Worm (Caenorhabditis elegans) whole organism, young adult: ENCODE data around the gene kin-5.

Experiments
- C06A6.2 ChIP-seq: fragments of 200-800 bp; sonication (Bioruptor generic); conservative IDR thresholded peaks from 2 replicates; pipeline ENCODE4 v1.3.6; 2022; ENCODE audit warnings: missing genetic modification characterization, missing compliant biosample characterization
- F22D6.2 ChIP-seq: sonication (generic microtip); optimal IDR thresholded peaks from 2 replicates; lab custom pipeline; 2016; ENCODE audit warnings: mild to moderate bottlenecking, missing genetic modification characterization, missing compliant biosample characterization
- F33H1.4 ChIP-seq: fragments of 200-800 bp; sonication (Bioruptor generic); IDR thresholded peaks from 2 replicates; pipeline ENCODE4 v1.3.6; 2022; ENCODE audit warnings: missing genetic modification reagents, missing genetic modification characterization, missing compliant biosample characterization
- T07F8.4 ChIP-seq: sonication (generic microtip); optimal IDR thresholded peaks from 2 replicates; lab custom pipeline; 2016; ENCODE audit warnings: mild to moderate bottlenecking, missing genetic modification characterization, moderate library complexity, missing compliant biosample characterization
- T26A5.8 ChIP-seq: sonication (generic microtip); optimal IDR thresholded peaks from 2 replicates; lab custom pipeline; 2016; ENCODE audit warnings: missing genetic modification characterization, missing compliant biosample characterization
- Y53G8AR.9 ChIP-seq: fragments of 200-800 bp; sonication (Bioruptor generic); conservative IDR thresholded peaks from 2 replicates; pipeline ENCODE4 v1.3.6; 2022; ENCODE audit warnings: missing genetic modification reagents, missing genetic modification characterization, missing compliant biosample characterization
- Y56A3A.18 ChIP-seq: fragments of 200-800 bp; sonication (Bioruptor generic); IDR thresholded peaks from 2 replicates; pipeline ENCODE4 v1.3.6; 2022; ENCODE audit warnings: missing genetic modification reagents, missing genetic modification characterization, missing compliant biosample characterization
- Y95B8A.8 ChIP-seq: fragments of 200-800 bp; sonication (Bioruptor generic); IDR thresholded peaks from 2 replicates; pipeline ENCODE4 v1.3.6; 2022; ENCODE audit warnings: missing genetic modification reagents, missing genetic modification characterization, missing compliant biosample characterization
- ZK185.1 ChIP-seq: sonication (generic microtip); optimal IDR thresholded peaks from 2 replicates; lab custom pipeline; 2016; ENCODE audit warnings: mild to moderate bottlenecking, missing genetic modification characterization, missing compliant biosample characterization; ENCODE audit not compliant: poor library complexity, severe bottlenecking
- atf-7 ChIP-seq: sonication (generic microtip); optimal IDR thresholded peaks from 2 replicates; lab custom pipeline; 2017; ENCODE audit warnings: mild to moderate bottlenecking, missing genetic modification characterization, missing compliant biosample characterization
- bed-1 ChIP-seq: fragments of 200-800 bp; sonication (Bioruptor generic); IDR thresholded peaks from 2 replicates; pipeline ENCODE4 v1.3.6; 2022; ENCODE audit warnings: missing genetic modification reagents, missing genetic modification characterization, missing compliant biosample characterization
- bed-2 ChIP-seq: fragments of 200-800 bp; sonication (Bioruptor generic); IDR thresholded peaks from 2 replicates; pipeline ENCODE4 v1.3.6; 2022; ENCODE audit warnings: missing genetic modification reagents, missing genetic modification characterization, missing compliant biosample characterization
- ccch-3 ChIP-seq: fragments of 200-800 bp; sonication (Bioruptor generic); optimal IDR thresholded peaks from 2 replicates; lab custom pipeline; 2018; ENCODE audit warnings: mild to moderate bottlenecking, missing genetic modification characterization, missing compliant biosample characterization
- cebp-2 ChIP-seq: fragments of 200-800 bp; sonication (Bioruptor generic); IDR thresholded peaks from 2 replicates; pipeline ENCODE4 v1.3.6; 2022; ENCODE audit warnings: missing genetic modification characterization, missing compliant biosample characterization
- ceh-40 ChIP-seq: fragments of 200-800 bp; sonication (Bioruptor generic); IDR thresholded peaks from 2 replicates; pipeline ENCODE4 v1.3.6; 2022; ENCODE audit warnings: missing genetic modification characterization, missing compliant biosample characterization
- egl-18 ChIP-seq: fragments of 200-800 bp; sonication (Bioruptor generic); IDR thresholded peaks from 2 replicates; pipeline ENCODE4 v1.3.6; 2022; ENCODE audit warnings: missing genetic modification reagents, missing genetic modification characterization, missing compliant biosample characterization
- ekl-4 ChIP-seq: fragments of 200-800 bp; sonication (Bioruptor generic); IDR thresholded peaks from 2 replicates; pipeline ENCODE4 v1.3.6; 2022; ENCODE audit warnings: missing genetic modification reagents, missing genetic modification characterization, missing compliant biosample characterization
- hlh-26 ChIP-seq: fragments of 200-800 bp; sonication (Bioruptor generic); conservative IDR thresholded peaks from 2 replicates; pipeline ENCODE4 v1.3.6; 2022; ENCODE audit warnings: missing genetic modification reagents, missing genetic modification characterization, missing compliant biosample characterization
- hmg-20 ChIP-seq: fragments of 200-800 bp; sonication (Bioruptor generic); IDR thresholded peaks from 2 replicates; pipeline ENCODE4 v1.3.6; 2022; ENCODE audit warnings: missing genetic modification reagents, missing genetic modification characterization, missing compliant biosample characterization
- hrde-1 ChIP-seq: sonication (generic microtip); optimal IDR thresholded peaks from 2 replicates; lab custom pipeline; 2016; ENCODE audit warnings: missing genetic modification characterization, mild to moderate bottlenecking, missing compliant biosample characterization, moderate library complexity, missing genotype, missing genetic modification reagents, borderline replicate concordance
- hsf-1 ChIP-seq: fragments of 200-800 bp; sonication (Bioruptor generic); IDR thresholded peaks from 2 replicates; pipeline ENCODE4 v1.3.6; 2022; ENCODE audit warnings: missing genetic modification reagents, missing genetic modification characterization, missing compliant biosample characterization
- lag-1 ChIP-seq: fragments of 200-800 bp; sonication (Bioruptor generic); IDR thresholded peaks from 2 replicates; pipeline ENCODE4 v1.3.6; 2022; ENCODE audit warnings: missing genetic modification reagents, missing genetic modification characterization, missing compliant biosample characterization
- lir-1 ChIP-seq: fragments of 200-800 bp; sonication (Bioruptor generic); conservative IDR thresholded peaks from 2 replicates; pipeline ENCODE4 v1.3.6; 2022; ENCODE audit warnings: missing genetic modification reagents, missing genetic modification characterization, missing compliant biosample characterization
- madf-3 ChIP-seq: fragments of 200-800 bp; sonication (Bioruptor generic); IDR thresholded peaks from 2 replicates; pipeline ENCODE4 v1.3.6; 2022; ENCODE audit warnings: missing genetic modification reagents, missing genetic modification characterization, missing compliant biosample characterization
- mcd-1 ChIP-seq: fragments of 200-800 bp; sonication (Bioruptor generic); IDR thresholded peaks from 2 replicates; pipeline ENCODE4 v1.3.6; 2022; ENCODE audit warnings: missing genetic modification reagents, missing genetic modification characterization, missing compliant biosample characterization
- mes-4 ChIP-seq: sonication (generic microtip); optimal IDR thresholded peaks from 2 replicates; lab custom pipeline; 2016; ENCODE audit warnings: missing genotype, missing genetic modification characterization, missing compliant biosample characterization
- nfya-1 ChIP-seq: sonication (generic microtip); optimal IDR thresholded peaks from 2 replicates; lab custom pipeline; 2017; ENCODE audit warnings: antibody characterized with exemption, missing compliant biosample characterization, missing genetic modification characterization, borderline replicate concordance; ENCODE audit not compliant: insufficient read depth
- nfyb-1 ChIP-seq: fragments of 200-800 bp; sonication (Bioruptor generic); IDR thresholded peaks from 2 replicates; pipeline ENCODE4 v1.3.6; 2022; ENCODE audit warnings: missing genetic modification reagents, missing genetic modification characterization, missing compliant biosample characterization
- nhr-120 ChIP-seq: fragments of 200-800 bp; sonication (Bioruptor generic); IDR thresholded peaks from 2 replicates; pipeline ENCODE4 v1.3.6; 2022; ENCODE audit warnings: missing genetic modification characterization, missing compliant biosample characterization
- nhr-27 ChIP-seq: fragments of 200-800 bp; sonication (Bioruptor generic); optimal IDR thresholded peaks from 2 replicates; lab custom pipeline; 2018; ENCODE audit warnings: mild to moderate bottlenecking, missing genetic modification characterization, moderate library complexity, missing compliant biosample characterization
- pbrm-1 ChIP-seq: fragments of 200-800 bp; sonication (Bioruptor generic); IDR thresholded peaks from 2 replicates; pipeline ENCODE4 v1.3.6; 2022; ENCODE audit warnings: missing genetic modification reagents, missing genetic modification characterization, missing compliant biosample characterization
- sdz-38 ChIP-seq: sonication (generic microtip); optimal IDR thresholded peaks from 2 replicates; lab custom pipeline; 2016; ENCODE audit warnings: missing genotype, missing genetic modification characterization, missing compliant biosample characterization
- snpc-4 ChIP-seq, 5 experiments: fragments of 150-350 bp in 1 of 5; sonication (generic microtip) in 4 of 5; optimal IDR thresholded peaks; 2 replicates each; lab custom pipeline; 2014 to 2018; ENCODE audit warnings: missing genetic modification characterization in 5 of 5, missing biosample characterization in 3 of 5, antibody characterized with exemption in 2 of 5, mild to moderate bottlenecking in 2 of 5, missing compliant biosample characterization in 2 of 5, missing genotype in 2 of 5, moderate library complexity in 2 of 5, missing genetic modification reagents in 1 of 5
- somi-1 ChIP-seq: fragments of 200-800 bp; sonication (Bioruptor generic); optimal IDR thresholded peaks from 2 replicates; lab custom pipeline; 2018; ENCODE audit warnings: mild to moderate bottlenecking, missing genetic modification characterization, missing compliant biosample characterization
- sptf-2 ChIP-seq: fragments of 200-800 bp; sonication (Bioruptor generic); optimal IDR thresholded peaks from 2 replicates; lab custom pipeline; 2018; ENCODE audit warnings: mild to moderate bottlenecking, missing genetic modification characterization, missing compliant biosample characterization
- unc-130 ChIP-seq: sonication (generic microtip); optimal IDR thresholded peaks from 2 replicates; lab custom pipeline; 2016; ENCODE audit warnings: missing genetic modification reagents, missing genetic modification characterization, missing compliant biosample characterization
- unc-62 ChIP-seq: fragments of 150-350 bp; optimal IDR thresholded peaks from 2 replicates; lab custom pipeline; 2014; ENCODE audit warnings: missing biosample characterization, missing genetic modification reagents, missing genetic modification characterization
- zim-3 ChIP-seq: sonication (generic microtip); optimal IDR thresholded peaks from 2 replicates; lab custom pipeline; 2017; ENCODE audit warnings: mild to moderate bottlenecking, missing genetic modification characterization, moderate library complexity, missing compliant biosample characterization
- ztf-18 ChIP-seq: sonication (generic microtip); optimal IDR thresholded peaks from 2 replicates; lab custom pipeline; 2016; ENCODE audit warnings: missing genotype, mild to moderate bottlenecking, missing genetic modification characterization, missing compliant biosample characterization
- ztf-22 ChIP-seq: fragments of 200-800 bp; sonication (Bioruptor generic); optimal IDR thresholded peaks from 2 replicates; lab custom pipeline; 2018; ENCODE audit warnings: mild to moderate bottlenecking, missing genetic modification characterization, moderate library complexity, missing compliant biosample characterization
- ztf-25 ChIP-seq: fragments of 200-800 bp; sonication (Bioruptor generic); IDR thresholded peaks from 2 replicates; pipeline ENCODE4 v1.3.6; 2022; ENCODE audit warnings: missing genetic modification reagents, missing genetic modification characterization, missing compliant biosample characterization
- ztf-26 ChIP-seq: sonication (generic microtip); optimal IDR thresholded peaks from 2 replicates; lab custom pipeline; 2017; ENCODE audit warnings: missing genetic modification characterization, missing compliant biosample characterization
- ztf-3 ChIP-seq: fragments of 200-800 bp; sonication (Bioruptor generic); optimal IDR thresholded peaks from 2 replicates; lab custom pipeline; 2018; ENCODE audit warnings: mild to moderate bottlenecking, missing genetic modification characterization, missing compliant biosample characterization

The kin-5 gene

ce11 chrIV:9974392-9974791 lies 5.4 kb upstream of the kin-5 start, which contains the start of gene C47E12.9:
Gene C47E12.9 (plus strand): TSS chrIV:9974692.
- no peak for TF ChIP-seq T07F8.4 (tag; lab: Kevin White, UChicago)
- no peak for TF ChIP-seq ccch-3 (GFP tag; lab: Kevin White, UChicago)
- TF ChIP-seq mcd-1 (GFP tag; lab: Robert Waterston, UW): no peak
- no peak for TF ChIP-seq hmg-20
- TF ChIP-seq sdz-38 (tag; lab: Kevin White, UChicago): no peak
- TF ChIP-seq unc-62 (GFP tag; lab: Kevin White, UChicago): no peak
- TF ChIP-seq bed-1 (GFP tag; lab: Robert Waterston, UW): no peak
- TF ChIP-seq cebp-2: no peak
- TF ChIP-seq bed-2 (GFP tag; lab: Robert Waterston, UW): no peak
- no peak for TF ChIP-seq pbrm-1 (GFP tag; lab: Robert Waterston, UW)
- TF ChIP-seq ztf-26: no peak
- TF ChIP-seq, all 124 proteins: peak for 0

ce11 chrIV:9972629-9973028 lies 3.6 kb upstream of the kin-5 start, which contains the start of the genes C47E12.12 and C47E12.10:
Gene C47E12.12 (minus strand): TSS chrIV:9972729.
Gene C47E12.10 (plus strand): TSS chrIV:9972800.
- no peak for TF ChIP-seq Y95B8A.8
- TF ChIP-seq nhr-27 (tag; lab: Kevin White, UChicago): no peak
- TF ChIP-seq madf-3 (GFP tag; lab: Robert Waterston, UW): no peak
- TF ChIP-seq egl-18 (GFP tag; lab: Robert Waterston, UW): no peak
- no peak for TF ChIP-seq sptf-2 (GFP tag; lab: Kevin White, UChicago)
- TF ChIP-seq nhr-120 (GFP tag; lab: Robert Waterston, UW): no peak

ce11 chrIV:9963945-9964344 lies 5.0 kb downstream of the kin-5 start, which contains the start of gene T13H10.2:
Gene T13H10.2 (plus strand): TSS chrIV:9964245.
- TF ChIP-seq unc-130: no peak
- TF ChIP-seq ZK185.1 (tag; lab: Kevin White, UChicago): no peak
- TF ChIP-seq somi-1 (GFP tag; lab: Kevin White, UChicago): no peak
- TF ChIP-seq ztf-22 (GFP tag; lab: Kevin White, UChicago): no peak
- no peak for TF ChIP-seq nfya-1
- no peak for TF ChIP-seq ceh-40 (GFP tag; lab: Robert Waterston, UW)
- TF ChIP-seq Y56A3A.18 (GFP tag; lab: Robert Waterston, UW): no peak
- no peak for TF ChIP-seq nfyb-1
- TF ChIP-seq snpc-4 (GFP tag; optimal IDR thresholded peaks at IDR 0.05; lab: Kevin White, UChicago): no peak
- no peak for TF ChIP-seq snpc-4 (tag; optimal IDR thresholded peaks at IDR 0.05; lab: Kevin White, UChicago)
- TF ChIP-seq, all 124 proteins: peak for 0

- TF ChIP-seq zim-3 (tag; lab: Kevin White, UChicago) (no peak), lir-1 (GFP tag; lab: Robert Waterston, UW) (no peak), F22D6.2 (tag; lab: Kevin White, UChicago) (no peak), ztf-25 (GFP tag; lab: Robert Waterston, UW) (no peak), hlh-26 (GFP tag; lab: Robert Waterston, UW) (no peak), C06A6.2 (no peak), ztf-18 (no peak), Y56A3A.18 (GFP tag; lab: Robert Waterston, UW) (no peak), F33H1.4 (GFP tag; lab: Robert Waterston, UW) (no peak), Y53G8AR.9 (GFP tag; lab: Robert Waterston, UW) (no peak), ztf-3 (GFP tag; lab: Kevin White, UChicago) (no peak), egl-18 (GFP tag; lab: Robert Waterston, UW) (no peak), atf-7 (tag; lab: Kevin White, UChicago) (no peak), T26A5.8 (tag; lab: Kevin White, UChicago) (no peak), ekl-4 (GFP tag; lab: Robert Waterston, UW) (no peak), hrde-1 (no peak), unc-130 (no peak), lag-1 (GFP tag; lab: Robert Waterston, UW) (no peak), hsf-1 (no peak), mes-4 (tag; lab: Kevin White, UChicago) (no peak)
Observed at ce11 chrIV:9953333-9953732, 15.6 kb downstream of the kin-5 start, which contains the start of gene gon-1. Gene gon-1 (minus strand): TSS chrIV:9953433.
